Worm (Caenorhabditis elegans) whole organism, early embryonic: ENCODE data around the gene T02H6.8.
A peak's percentile ranks its signal among the peaks of the same experiment; 100 is the strongest.

Experiments used
- B0310.2 ChIP-seq: sonication (generic microtip); optimal IDR thresholded peaks from 2 replicates; lab custom pipeline; 2016; ENCODE audit warnings: mild to moderate bottlenecking, missing genetic modification characterization, missing compliant biosample characterization
- F13C5.2 ChIP-seq: sonication (generic microtip); optimal IDR thresholded peaks from 2 replicates; lab custom pipeline; 2017; ENCODE audit warnings: mild to moderate bottlenecking, missing genetic modification characterization, inconsistent platforms, missing compliant biosample characterization
- aly-1 ChIP-seq: sonication (generic microtip); optimal IDR thresholded peaks from 2 replicates; lab custom pipeline; 2016; ENCODE audit warnings: missing genetic modification characterization, missing compliant biosample characterization
- ama-1 ChIP-seq: fragments of 150-350 bp; optimal IDR thresholded peaks from 2 replicates; lab custom pipeline; 2014
- ceh-13 ChIP-seq: fragments of 200-800 bp; sonication (Bioruptor generic); optimal IDR thresholded peaks from 2 replicates; lab custom pipeline; 2018; ENCODE audit warnings: mild to moderate bottlenecking, missing genetic modification characterization, missing compliant biosample characterization
- ceh-36 ChIP-seq: sonication (generic microtip); optimal IDR thresholded peaks from 2 replicates; lab custom pipeline; 2016; ENCODE audit warnings: missing genetic modification characterization, inconsistent platforms, missing compliant biosample characterization
- ets-7 ChIP-seq: sonication (generic microtip); optimal IDR thresholded peaks from 2 replicates; lab custom pipeline; 2016; ENCODE audit warnings: missing genotype, missing genetic modification characterization, missing compliant biosample characterization
- flt-1 ChIP-seq: fragments of 200-800 bp; sonication (Bioruptor generic); IDR thresholded peaks from 2 replicates; pipeline ENCODE4 v1.3.6; 2022; ENCODE audit warnings: missing genetic modification characterization, missing compliant biosample characterization
- hmbx-1 ChIP-seq: sonication (generic microtip); optimal IDR thresholded peaks from 2 replicates; lab custom pipeline; 2016; ENCODE audit warnings: mild to moderate bottlenecking, missing genetic modification characterization, missing compliant biosample characterization
- hmg-4 ChIP-seq: fragments of 200-800 bp; sonication (Bioruptor generic); optimal IDR thresholded peaks from 2 replicates; lab custom pipeline; 2018; ENCODE audit warnings: mild to moderate bottlenecking, missing genetic modification characterization, missing compliant biosample characterization
- hnd-1 ChIP-seq: sonication (generic microtip); optimal IDR thresholded peaks from 2 replicates; lab custom pipeline; 2016; ENCODE audit warnings: missing genetic modification characterization, missing compliant biosample characterization
- pes-1 ChIP-seq: fragments of 200-800 bp; sonication (Bioruptor generic); IDR thresholded peaks from 2 replicates; pipeline ENCODE4 v1.3.6; 2022; ENCODE audit warnings: missing genetic modification reagents, missing genetic modification characterization, missing compliant biosample characterization
- scrt-1 ChIP-seq: fragments of 200-800 bp; sonication (Bioruptor generic); IDR thresholded peaks from 2 replicates; pipeline ENCODE4 v1.3.6; 2022; ENCODE audit warnings: missing genetic modification characterization, missing compliant biosample characterization
- sea-1 ChIP-seq: fragments of 200-800 bp; sonication (Bioruptor generic); conservative IDR thresholded peaks from 2 replicates; pipeline ENCODE4 v1.3.6; 2022; ENCODE audit warnings: missing genetic modification characterization, missing compliant biosample characterization
- tbx-11 ChIP-seq: fragments of 200-800 bp; sonication (Bioruptor generic); IDR thresholded peaks from 2 replicates; pipeline ENCODE4 v1.3.6; 2022; ENCODE audit warnings: missing genetic modification characterization, missing compliant biosample characterization
- tbx-37 ChIP-seq: fragments of 200-800 bp; sonication (Bioruptor generic); conservative IDR thresholded peaks from 2 replicates; pipeline ENCODE4 v1.3.6; 2022; ENCODE audit warnings: missing genetic modification reagents, missing genetic modification characterization, missing compliant biosample characterization
- tra-4 ChIP-seq: sonication (generic microtip); optimal IDR thresholded peaks from 2 replicates; lab custom pipeline; 2017; ENCODE audit warnings: missing genetic modification characterization, missing compliant biosample characterization

The T02H6.8 gene

DNA sequence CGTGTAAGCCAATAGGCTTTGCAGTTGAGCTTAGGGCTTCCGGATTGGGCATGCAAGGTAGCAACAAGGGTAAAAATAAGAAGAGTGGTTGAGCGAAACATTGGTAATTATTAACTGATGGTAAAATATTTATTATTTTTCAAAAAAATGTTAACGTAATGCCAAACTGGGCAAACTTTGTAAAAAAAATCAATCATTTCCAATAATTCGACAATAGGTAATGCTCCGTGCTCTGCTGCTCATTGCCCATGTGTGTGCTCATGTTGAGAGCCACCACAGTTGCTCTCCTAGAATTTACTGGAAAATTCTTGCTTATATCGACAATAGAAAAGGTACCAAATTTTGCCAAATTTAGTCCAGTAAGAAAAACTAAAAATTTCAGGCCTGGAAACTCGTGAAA is at the start of gene T02H6.8, which contains the start of gene T02H6.10:
T02H6.8 (plus strand) TSS at position 221 of the 400 bp plus-strand sequence.
T02H6.10 (minus strand) TSS at position 101 of the 400 bp plus-strand sequence.
- TF ChIP-seq ets-7 (tag; lab: Kevin White, UChicago): no peak
- TF ChIP-seq ama-1: no peak
- no peak for TF ChIP-seq hmbx-1 (tag; lab: Kevin White, UChicago)
- no peak for TF ChIP-seq B0310.2 (tag; lab: Kevin White, UChicago)

ce11 chrII:633984-634383 is 46.6 kb upstream of the T02H6.8 start, which contains the start of gene T04B8.1:
T04B8.1 (plus strand) TSS chrII:634284.
- no peak for TF ChIP-seq F13C5.2 (tag; lab: Kevin White, UChicago)

DNA sequence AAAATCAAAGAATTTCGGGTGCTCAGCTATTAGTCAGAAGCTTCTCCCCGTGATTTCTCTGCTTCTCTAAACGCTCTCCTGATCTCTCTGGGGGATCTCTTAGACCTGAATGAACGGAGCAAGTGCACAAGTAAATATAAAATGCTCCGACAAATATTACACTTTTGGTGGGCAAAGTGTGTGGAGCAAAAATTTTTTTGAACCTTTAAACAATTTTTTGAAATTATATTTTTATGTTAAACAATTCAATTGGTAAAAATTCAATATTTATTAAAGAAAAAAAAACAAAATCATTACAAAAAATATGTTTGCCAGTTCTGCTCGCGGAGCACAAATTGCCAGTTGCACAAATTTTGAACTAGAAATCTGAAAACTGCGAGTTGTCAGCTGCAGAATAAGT is 41.2 kb upstream of the T02H6.8 start, which contains the start of gene K07E8.6:
K07E8.6 (minus strand) TSS at position 101 of the 400 bp plus-strand sequence.
- TF ChIP-seq sea-1: no peak
- TF ChIP-seq B0310.2 (tag; lab: Kevin White, UChicago): no peak
- TF ChIP-seq scrt-1 (GFP tag; lab: Robert Waterston, UW): no peak
- TF ChIP-seq tbx-37 (GFP tag; lab: Robert Waterston, UW): no peak
- TF ChIP-seq F13C5.2 (tag; lab: Kevin White, UChicago): no peak
- no peak for TF ChIP-seq ets-7 (tag; lab: Kevin White, UChicago)
- no peak for TF ChIP-seq flt-1 (GFP tag; lab: Robert Waterston, UW)
- TF ChIP-seq hmg-4 (GFP tag; lab: Kevin White, UChicago): no peak

DNA sequence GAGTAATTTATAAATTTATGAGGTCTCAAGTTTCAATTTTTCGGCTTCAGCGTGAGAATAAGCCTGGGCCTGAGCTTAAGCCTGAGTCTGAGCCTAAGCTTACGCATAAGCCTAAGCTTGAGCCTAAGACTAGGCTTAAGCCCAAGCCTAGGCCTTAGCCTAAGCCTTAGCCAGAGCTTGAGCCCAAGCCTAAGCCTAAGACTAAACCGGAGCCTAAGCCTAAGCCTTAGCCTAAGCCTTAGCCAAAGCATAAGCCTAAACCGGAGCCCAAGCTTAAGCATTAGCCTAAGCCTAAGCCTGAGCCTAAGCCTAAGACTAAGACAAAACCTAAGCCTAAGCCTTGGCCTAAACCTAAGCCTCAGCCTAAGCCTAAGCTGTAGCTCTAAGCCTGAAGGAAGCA is 36.9 kb upstream of the T02H6.8 start:
- no peak for TF ChIP-seq pes-1 (GFP tag; lab: Robert Waterston, UW)
- no peak for TF ChIP-seq sea-1
- TF ChIP-seq ceh-13 (GFP tag; lab: Kevin White, UChicago): no peak
- TF ChIP-seq hmbx-1 (tag; lab: Kevin White, UChicago): no peak
- TF ChIP-seq ceh-36 (tag; lab: Kevin White, UChicago): peak; percentile 73
- no peak for TF ChIP-seq B0310.2 (tag; lab: Kevin White, UChicago)
- no peak for TF ChIP-seq ets-7 (tag; lab: Kevin White, UChicago)
- TF ChIP-seq tra-4: no peak
- TF ChIP-seq scrt-1 (GFP tag; lab: Robert Waterston, UW): 0 out of 2 replicates have a peak, but pooled peaks have one; percentile 26
- no peak for TF ChIP-seq hmg-4 (GFP tag; lab: Kevin White, UChicago)

ce11 chrII:650321-651005 is 30.2 kb upstream of the T02H6.8 start, which contains the start of the genes K07E8.7 and frpr-14:
K07E8.7 (minus strand) TSS chrII:650367.
frpr-14 (plus strand) TSS chrII:650955.
- TF ChIP-seq hmg-4 (GFP tag; lab: Kevin White, UChicago): no peak
- TF ChIP-seq F13C5.2 (tag; lab: Kevin White, UChicago): peak; percentile 34

DNA sequence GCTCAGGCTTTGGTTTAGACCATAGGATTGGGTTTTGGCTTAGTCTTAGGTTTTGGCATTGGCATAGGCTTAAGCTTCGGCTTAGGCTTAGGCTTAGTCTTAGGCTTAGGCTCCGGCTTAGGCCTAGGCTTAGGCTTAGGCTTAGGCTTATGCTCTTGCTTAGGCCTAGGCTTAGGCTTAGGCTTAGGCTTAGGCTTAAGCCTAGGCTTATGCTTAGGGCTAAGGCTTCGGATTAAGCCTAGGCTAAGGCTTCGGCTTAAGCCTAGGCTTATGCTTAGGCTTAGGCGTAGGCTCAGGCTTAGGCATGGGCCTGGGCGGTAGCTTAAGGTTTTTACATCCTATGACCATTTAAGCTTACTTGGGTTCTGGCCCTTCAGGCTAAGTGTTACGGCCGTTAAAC is 29.3 kb upstream of the T02H6.8 start:
- TF ChIP-seq ceh-36 (tag; lab: Kevin White, UChicago): peak; percentile 91
- no peak for TF ChIP-seq scrt-1 (GFP tag; lab: Robert Waterston, UW)

- TF ChIP-seq aly-1 (tag; lab: Kevin White, UChicago): no peak
- TF ChIP-seq B0310.2 (tag; lab: Kevin White, UChicago): no peak
- TF ChIP-seq F13C5.2 (tag; lab: Kevin White, UChicago): no peak
- TF ChIP-seq pes-1 (GFP tag; lab: Robert Waterston, UW): no peak
- no peak for TF ChIP-seq ets-7 (tag; lab: Kevin White, UChicago)
- TF ChIP-seq tbx-11 (GFP tag; lab: Robert Waterston, UW): no peak
These were observed 22.3 kb upstream of the T02H6.8 start, which contains the start of gene sdz-24 for ce11 chrII:658369-658768. sdz-24 (plus strand) TSS chrII:658669.

ce11 chrII:661696-662095 is 18.9 kb upstream of the T02H6.8 start, which contains the start of gene sri-45:
sri-45 (minus strand) TSS chrII:661796.
- TF ChIP-seq scrt-1 (GFP tag; lab: Robert Waterston, UW) (no peak), tbx-37 (GFP tag; lab: Robert Waterston, UW) (no peak), F13C5.2 (tag; lab: Kevin White, UChicago) (no peak), hnd-1 (tag; lab: Kevin White, UChicago) (no peak), ceh-36 (tag; lab: Kevin White, UChicago) (no peak), aly-1 (tag; lab: Kevin White, UChicago) (no peak), sea-1 (no peak), flt-1 (GFP tag; lab: Robert Waterston, UW) (no peak), tbx-11 (GFP tag; lab: Robert Waterston, UW) (no peak), hmg-4 (GFP tag; lab: Kevin White, UChicago) (no peak), B0310.2 (tag; lab: Kevin White, UChicago) (no peak), tra-4 (no peak), ets-7 (tag; lab: Kevin White, UChicago) (no peak), hmbx-1 (tag; lab: Kevin White, UChicago) (no peak)
